Worm (Caenorhabditis elegans) whole organism, L1 larva: ENCODE measurements around the gene rsef-1.
A peak's percentile ranks its signal among the peaks of the same experiment; 100 is the strongest.

Source experiments
- C04F5.9 ChIP-seq: sonication (generic microtip); optimal IDR thresholded peaks from 2 replicates; lab custom pipeline; 2016; ENCODE audit warnings: missing genetic modification characterization, missing compliant biosample characterization
- F16B12.6 ChIP-seq: fragments of 150-350 bp; optimal IDR thresholded peaks from 2 replicates; lab custom pipeline; 2014; ENCODE audit warnings: missing biosample characterization, missing genetic modification characterization
- aha-1 ChIP-seq: fragments of 150-350 bp; optimal IDR thresholded peaks from 2 replicates; lab custom pipeline; 2014; ENCODE audit warnings: missing biosample characterization, missing genetic modification characterization
- ama-1 ChIP-seq: fragments of 150-350 bp; optimal IDR thresholded peaks from 2 replicates; lab custom pipeline; 2014
- ceh-63 ChIP-seq: fragments of 200-800 bp; sonication (Bioruptor generic); optimal IDR thresholded peaks from 2 replicates; lab custom pipeline; 2018; ENCODE audit warnings: mild to moderate bottlenecking, missing genetic modification characterization, missing compliant biosample characterization
- ceh-8 ChIP-seq: fragments of 200-800 bp; sonication (Bioruptor generic); optimal IDR thresholded peaks from 2 replicates; lab custom pipeline; 2018; ENCODE audit warnings: mild to moderate bottlenecking, missing genetic modification characterization, moderate library complexity, missing compliant biosample characterization
- ceh-90 ChIP-seq: sonication (generic microtip); optimal IDR thresholded peaks from 2 replicates; lab custom pipeline; 2016; ENCODE audit warnings: missing genetic modification characterization, missing compliant biosample characterization
- ces-1 ChIP-seq: fragments of 150-350 bp; optimal IDR thresholded peaks from 2 replicates; lab custom pipeline; 2014; ENCODE audit warnings: missing biosample characterization, missing genetic modification reagents, missing genetic modification characterization
- dsc-1 ChIP-seq: sonication (generic microtip); optimal IDR thresholded peaks from 2 replicates; lab custom pipeline; 2016; ENCODE audit warnings: mild to moderate bottlenecking, missing genetic modification characterization, missing compliant biosample characterization
- efl-3 ChIP-seq: fragments of 200-800 bp; sonication (Bioruptor generic); optimal IDR thresholded peaks from 2 replicates; lab custom pipeline; 2018; ENCODE audit warnings: mild to moderate bottlenecking, missing genetic modification characterization, missing compliant biosample characterization
- egl-27 ChIP-seq, 2 experiments: fragments of 150-350 bp in 1 of 2; sonication (generic microtip); optimal IDR thresholded peaks; 3 replicates each; lab custom pipeline; 2017 to 2018; ENCODE audit warnings: missing biosample characterization in 2 of 2, missing genetic modification characterization in 2 of 2, missing genetic modification reagents in 2 of 2
- elt-2 ChIP-seq: sonication (generic microtip); optimal IDR thresholded peaks from 2 replicates; lab custom pipeline; 2016; ENCODE audit warnings: missing genetic modification characterization, mild to moderate bottlenecking, inconsistent platforms, missing compliant biosample characterization, missing genetic modification reagents
- fkh-10 ChIP-seq: sonication (generic microtip); optimal IDR thresholded peaks from 2 replicates; lab custom pipeline; 2017; ENCODE audit warnings: missing biosample characterization, missing genetic modification reagents, missing genetic modification characterization
- fkh-4 ChIP-seq: sonication (generic microtip); optimal IDR thresholded peaks from 2 replicates; lab custom pipeline; 2016; ENCODE audit warnings: missing compliant biosample characterization, missing genetic modification characterization, borderline replicate concordance
- fkh-8 ChIP-seq: sonication (generic microtip); optimal IDR thresholded peaks from 2 replicates; lab custom pipeline; 2016; ENCODE audit warnings: mild to moderate bottlenecking, missing genetic modification characterization, missing compliant biosample characterization
- fos-1 ChIP-seq: fragments of 150-350 bp; optimal IDR thresholded peaks from 2 replicates; lab custom pipeline; 2014; ENCODE audit warnings: missing biosample characterization, missing genetic modification characterization
- hlh-17 ChIP-seq: fragments of 200-800 bp; sonication (Bioruptor generic); optimal IDR thresholded peaks from 2 replicates; lab custom pipeline; 2018; ENCODE audit warnings: missing genetic modification characterization, mild to moderate bottlenecking, missing compliant biosample characterization, moderate library complexity, borderline replicate concordance
- hlh-4 ChIP-seq: sonication (generic microtip); optimal IDR thresholded peaks from 2 replicates; lab custom pipeline; 2016; ENCODE audit warnings: mild to moderate bottlenecking, missing genetic modification characterization, missing compliant biosample characterization
- irx-1 ChIP-seq: sonication (generic microtip); optimal IDR thresholded peaks from 2 replicates; lab custom pipeline; 2016; ENCODE audit warnings: missing genetic modification characterization, missing compliant biosample characterization
- isw-1 ChIP-seq: fragments of 200-800 bp; sonication (Bioruptor generic); IDR thresholded peaks from 2 replicates; pipeline ENCODE4 v1.3.6; 2022; ENCODE audit warnings: missing genetic modification characterization, missing compliant biosample characterization
- jun-1 ChIP-seq: fragments of 150-350 bp; optimal IDR thresholded peaks from 2 replicates; lab custom pipeline; 2014; ENCODE audit warnings: missing biosample characterization, missing genetic modification reagents, missing genetic modification characterization
- lin-13 ChIP-seq: fragments of 150-350 bp; optimal IDR thresholded peaks from 2 replicates; lab custom pipeline; 2014; ENCODE audit warnings: missing biosample characterization, missing genetic modification reagents, missing genetic modification characterization
- lin-15B ChIP-seq: fragments of 150-350 bp; sonication (generic microtip); optimal IDR thresholded peaks from 3 replicates; lab custom pipeline; 2014; ENCODE audit warnings: missing biosample characterization, missing genetic modification characterization
- lin-35 ChIP-seq, 2 experiments: fragments of 150-350 bp; optimal IDR thresholded peaks; 2 replicates each; lab custom pipeline; 2014; ENCODE audit warnings: missing biosample characterization in 2 of 2, missing genetic modification characterization in 2 of 2, missing genetic modification reagents in 2 of 2
- lir-3 ChIP-seq: sonication (generic microtip); optimal IDR thresholded peaks from 2 replicates; lab custom pipeline; 2016; ENCODE audit warnings: mild to moderate bottlenecking, missing genetic modification characterization, moderate library complexity, missing compliant biosample characterization; ENCODE audit not compliant: poor library complexity
- lsy-2 ChIP-seq, 2 experiments: fragments of 150-350 bp; optimal IDR thresholded peaks; 2 replicates each; lab custom pipeline; 2014; ENCODE audit warnings: missing biosample characterization in 2 of 2, missing genetic modification characterization in 2 of 2
- mab-9 ChIP-seq: fragments of 200-800 bp; sonication (Bioruptor generic); IDR thresholded peaks from 2 replicates; pipeline ENCODE4 v1.3.6; 2022; ENCODE audit warnings: missing genetic modification reagents, missing genetic modification characterization, missing compliant biosample characterization
- mdl-1 ChIP-seq, 2 experiments: fragments of 150-350 bp; optimal IDR thresholded peaks; 2 replicates each; lab custom pipeline; 2014 to 2017; ENCODE audit warnings: missing biosample characterization in 2 of 2, missing genetic modification characterization in 2 of 2, inconsistent platforms in 1 of 2
- mep-1 ChIP-seq: fragments of 150-350 bp; optimal IDR thresholded peaks from 2 replicates; lab custom pipeline; 2014; ENCODE audit warnings: missing biosample characterization, missing genetic modification characterization
- nhr-11 ChIP-seq: fragments of 150-350 bp; optimal IDR thresholded peaks from 2 replicates; lab custom pipeline; 2014; ENCODE audit warnings: missing biosample characterization, missing genetic modification characterization
- nhr-12 ChIP-seq: sonication (generic microtip); optimal IDR thresholded peaks from 2 replicates; lab custom pipeline; 2017; ENCODE audit warnings: missing biosample characterization, missing genetic modification characterization
- nhr-19 ChIP-seq: fragments of 200-800 bp; sonication (Bioruptor generic); conservative IDR thresholded peaks from 2 replicates; pipeline ENCODE4 v1.3.6; 2022; ENCODE audit warnings: missing genetic modification characterization, missing compliant biosample characterization
- nhr-237 ChIP-seq: fragments of 150-350 bp; optimal IDR thresholded peaks from 2 replicates; lab custom pipeline; 2014; ENCODE audit warnings: missing biosample characterization, missing genetic modification characterization
- nhr-28 ChIP-seq: fragments of 150-350 bp; optimal IDR thresholded peaks from 2 replicates; lab custom pipeline; 2014; ENCODE audit warnings: missing biosample characterization, missing genetic modification characterization
- nhr-47 ChIP-seq: sonication (generic microtip); optimal IDR thresholded peaks from 2 replicates; lab custom pipeline; 2016; ENCODE audit warnings: mild to moderate bottlenecking, missing genetic modification characterization, moderate library complexity, missing compliant biosample characterization
- nhr-71 ChIP-seq: sonication (generic microtip); optimal IDR thresholded peaks from 2 replicates; lab custom pipeline; 2016; ENCODE audit warnings: mild to moderate bottlenecking, missing genetic modification characterization, moderate library complexity, missing compliant biosample characterization
- nhr-90 ChIP-seq: sonication (generic microtip); optimal IDR thresholded peaks from 2 replicates; lab custom pipeline; 2016; ENCODE audit warnings: mild to moderate bottlenecking, missing genetic modification characterization, missing compliant biosample characterization; ENCODE audit not compliant: poor library complexity
- pag-3 ChIP-seq: sonication (generic microtip); optimal IDR thresholded peaks from 2 replicates; lab custom pipeline; 2017; ENCODE audit warnings: missing genetic modification characterization, mild to moderate bottlenecking, missing compliant biosample characterization, antibody characterized with exemption, borderline replicate concordance; ENCODE audit not compliant: insufficient read depth
- pax-3 ChIP-seq: fragments of 200-800 bp; sonication (Bioruptor generic); optimal IDR thresholded peaks from 2 replicates; lab custom pipeline; 2018; ENCODE audit warnings: mild to moderate bottlenecking, missing genetic modification characterization, moderate library complexity, missing compliant biosample characterization
- pqm-1 ChIP-seq: sonication (generic microtip); optimal IDR thresholded peaks from 3 replicates; lab custom pipeline; 2017; ENCODE audit warnings: missing biosample characterization, missing genetic modification characterization
- rnt-1 ChIP-seq: sonication (generic microtip); optimal IDR thresholded peaks from 2 replicates; lab custom pipeline; 2016; ENCODE audit warnings: mild to moderate bottlenecking, missing genetic modification characterization, moderate library complexity, missing compliant biosample characterization
- snpc-4 ChIP-seq: fragments of 150-350 bp; optimal IDR thresholded peaks from 2 replicates; lab custom pipeline; 2014; ENCODE audit warnings: missing biosample characterization, missing genetic modification characterization
- snu-23 ChIP-seq: sonication (generic microtip); optimal IDR thresholded peaks from 2 replicates; lab custom pipeline; 2016; ENCODE audit warnings: missing genetic modification characterization, missing compliant biosample characterization
- sptf-1 ChIP-seq: fragments of 150-350 bp; optimal IDR thresholded peaks from 2 replicates; lab custom pipeline; 2014; ENCODE audit warnings: missing biosample characterization, missing genetic modification characterization
- sup-37 ChIP-seq: fragments of 200-800 bp; sonication (Bioruptor generic); optimal IDR thresholded peaks from 2 replicates; lab custom pipeline; 2018; ENCODE audit warnings: mild to moderate bottlenecking, missing genetic modification characterization, missing compliant biosample characterization
- tbx-2 ChIP-seq: sonication (generic microtip); optimal IDR thresholded peaks from 2 replicates; lab custom pipeline; 2016; ENCODE audit warnings: missing genetic modification characterization, missing compliant biosample characterization
- unc-30 ChIP-seq: sonication (generic microtip); optimal IDR thresholded peaks from 2 replicates; lab custom pipeline; 2017; ENCODE audit warnings: missing biosample characterization, missing genetic modification characterization
- unc-62 ChIP-seq: fragments of 150-350 bp; optimal IDR thresholded peaks from 2 replicates; lab custom pipeline; 2014; ENCODE audit warnings: missing biosample characterization, missing genetic modification reagents, missing genetic modification characterization
- unc-98 ChIP-seq: fragments of 200-800 bp; sonication (Bioruptor generic); IDR thresholded peaks from 2 replicates; pipeline ENCODE4 v1.3.6; 2022; ENCODE audit warnings: missing genetic modification characterization, missing compliant biosample characterization
- xbp-1 ChIP-seq: sonication (generic microtip); optimal IDR thresholded peaks from 2 replicates; lab custom pipeline; 2016; ENCODE audit warnings: missing genetic modification characterization, missing compliant biosample characterization
- zip-4 ChIP-seq: fragments of 200-800 bp; sonication (Bioruptor generic); optimal IDR thresholded peaks from 2 replicates; lab custom pipeline; 2018; ENCODE audit warnings: mild to moderate bottlenecking, missing genetic modification characterization, moderate library complexity, missing compliant biosample characterization
- ztf-4 ChIP-seq: fragments of 150-350 bp; optimal IDR thresholded peaks from 2 replicates; lab custom pipeline; 2014; ENCODE audit warnings: missing biosample characterization, missing genetic modification characterization

rsef-1 gene

DNA sequence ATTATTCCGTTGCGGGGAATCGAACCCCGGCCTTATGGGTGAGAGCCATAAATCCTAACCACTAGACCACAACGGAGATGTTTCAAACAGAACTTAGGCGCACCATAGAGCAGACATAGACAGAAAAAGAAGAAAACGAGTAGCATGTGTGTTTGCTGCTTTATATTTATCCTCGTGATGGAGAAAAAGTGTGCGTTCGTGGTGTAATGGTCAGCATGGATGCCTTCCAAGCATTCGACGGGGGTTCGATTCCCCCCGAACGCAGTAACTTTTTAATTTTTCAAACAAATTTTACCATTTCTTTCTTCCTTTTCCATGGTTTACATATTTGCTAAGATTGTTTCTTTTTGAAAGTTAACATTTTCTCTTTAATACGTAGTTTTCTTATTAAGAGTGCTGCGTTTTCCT lies 23.2 kb downstream of the rsef-1 start (continued):
- TF ChIP-seq mab-9 (peak; percentile 89), elt-2 (tag; lab: Kevin White, UChicago) (peak; percentile 84), ceh-63 (GFP tag; lab: Kevin White, UChicago) (peak; percentile 76), snu-23 (peak; percentile 98), C04F5.9 (tag; lab: Kevin White, UChicago) (peak; percentile 59), zip-4 (GFP tag; lab: Kevin White, UChicago) (peak; percentile 81), efl-3 (peak; percentile 52), lin-35 (GFP tag; optimal IDR thresholded peaks at IDR 0.05; lab: Kevin White, UChicago) (peak; percentile 64 to 84), jun-1 (tag; lab: Kevin White, UChicago) (peak; percentile 90), tbx-2 (tag; lab: Kevin White, UChicago) (peak; percentile 92), rnt-1 (peak; percentile 90), pqm-1 (tag; lab: Kevin White, UChicago) (no peak), sup-37 (GFP tag; lab: Kevin White, UChicago) (peak; percentile 68), fos-1 (tag; lab: Kevin White, UChicago) (peak; percentile 88), lsy-2 (tag; optimal IDR thresholded peaks at IDR 0.05; lab: Kevin White, UChicago) (peak; percentile 82 to 84), ces-1 (GFP tag; lab: Kevin White, UChicago) (no peak), fkh-10 (GFP tag; lab: Kevin White, UChicago) (peak; percentile 90), ceh-8 (GFP tag; lab: Kevin White, UChicago) (peak; percentile 96), hlh-17 (GFP tag; lab: Kevin White, UChicago) (no peak), mep-1 (tag; lab: Kevin White, UChicago) (peak; percentile 86), pax-3 (peak; percentile 81), lin-15B (no peak), dsc-1 (tag; lab: Kevin White, UChicago) (peak; percentile 98), mdl-1 (tag; optimal IDR thresholded peaks at IDR 0.05; lab: Kevin White, UChicago) (peak in 1 of 2 experiments; percentile 75), nhr-47 (peak; percentile 96), nhr-71 (tag; lab: Kevin White, UChicago) (peak; percentile 95), fkh-4 (tag; lab: Kevin White, UChicago) (peak; percentile 66), ztf-4 (tag; lab: Kevin White, UChicago) (peak; percentile 83), pag-3 (tag; lab: Kevin White, UChicago) (no peak), nhr-19 (GFP tag; lab: Robert Waterston, UW) (peak; percentile 95), xbp-1 (tag; lab: Kevin White, UChicago) (peak; percentile 91), unc-98 (GFP tag; lab: Robert Waterston, UW) (peak; percentile 69; the same call in 1 of the 2 replicates), F16B12.6 (no peak), fkh-8 (tag; lab: Kevin White, UChicago) (peak; percentile 91), lir-3 (tag; lab: Kevin White, UChicago) (peak; percentile 88), aha-1 (tag; lab: Kevin White, UChicago) (no peak), lin-13 (GFP tag; lab: Kevin White, UChicago) (peak; percentile 84), irx-1 (tag; lab: Kevin White, UChicago) (peak; percentile 92), isw-1 (peak; percentile 74), nhr-28 (tag; lab: Kevin White, UChicago) (peak; percentile 55), unc-30 (no peak), ceh-90 (tag; lab: Kevin White, UChicago) (peak; percentile 28), unc-62 (no peak), hlh-4 (no peak), snpc-4 (tag; lab: Kevin White, UChicago) (peak; percentile 77), ama-1 (lab: Kevin White, UChicago) (peak; percentile 55), nhr-90 (tag; lab: Kevin White, UChicago) (peak; percentile 94), nhr-12 (no peak), nhr-11 (tag; lab: Kevin White, UChicago) (peak; percentile 64), egl-27 (tag; optimal IDR thresholded peaks at IDR 0.05; lab: Kevin White, UChicago) (peak; percentile 27 to 72), nhr-237 (tag; lab: Kevin White, UChicago) (peak; percentile 31), sptf-1 (tag; lab: Kevin White, UChicago) (no peak)
